Worm (Caenorhabditis elegans) whole organism, late embryonic: Measurements from ENCODE around the gene F15H10.5.

ENCODE experiments used
- K02D7.2 ChIP-seq: sonication (generic microtip); optimal IDR thresholded peaks from 2 replicates; lab custom pipeline; 2017; ENCODE audit warnings: mild to moderate bottlenecking, missing genetic modification characterization, missing compliant biosample characterization
- Y22D7AL.16 ChIP-seq: sonication (generic microtip); optimal IDR thresholded peaks from 2 replicates; lab custom pipeline; 2016; ENCODE audit warnings: missing genetic modification characterization, missing compliant biosample characterization
- ceh-2 ChIP-seq: sonication (generic microtip); optimal IDR thresholded peaks from 2 replicates; lab custom pipeline; 2016; ENCODE audit warnings: missing genotype, missing genetic modification characterization, missing compliant biosample characterization
- ceh-24 ChIP-seq: sonication (generic microtip); optimal IDR thresholded peaks from 2 replicates; lab custom pipeline; 2016; ENCODE audit warnings: mild to moderate bottlenecking, missing genetic modification characterization, missing compliant biosample characterization
- elt-2 ChIP-seq: sonication (generic microtip); optimal IDR thresholded peaks from 2 replicates; lab custom pipeline; 2016; ENCODE audit warnings: missing genetic modification reagents, missing genetic modification characterization, missing compliant biosample characterization
- hlh-8 ChIP-seq: sonication (generic microtip); optimal IDR thresholded peaks from 2 replicates; lab custom pipeline; 2016; ENCODE audit warnings: missing genotype, missing genetic modification characterization, missing compliant biosample characterization
- lin-11 ChIP-seq: fragments of 200-800 bp; sonication (Bioruptor generic); optimal IDR thresholded peaks from 2 replicates; lab custom pipeline; 2018; ENCODE audit warnings: mild to moderate bottlenecking, missing genetic modification characterization, missing compliant biosample characterization
- madf-2 ChIP-seq: sonication (generic microtip); optimal IDR thresholded peaks from 2 replicates; lab custom pipeline; 2017; ENCODE audit warnings: missing genetic modification characterization, missing compliant biosample characterization
- mec-3 ChIP-seq: sonication (generic microtip); optimal IDR thresholded peaks from 2 replicates; lab custom pipeline; 2016; ENCODE audit warnings: borderline replicate concordance, missing genetic modification characterization, missing compliant biosample characterization
- nfya-1 ChIP-seq: sonication (generic microtip); optimal IDR thresholded peaks from 2 replicates; lab custom pipeline; 2017; ENCODE audit warnings: missing genetic modification characterization, mild to moderate bottlenecking, missing compliant biosample characterization, antibody characterized with exemption, moderate library complexity
- pha-4 ChIP-seq: fragments of 150-350 bp; optimal IDR thresholded peaks from 2 replicates; lab custom pipeline; 2018; ENCODE audit warnings: missing biosample characterization, missing genetic modification reagents, missing genetic modification characterization
- syd-9 ChIP-seq: sonication (generic microtip); optimal IDR thresholded peaks from 2 replicates; lab custom pipeline; 2016; ENCODE audit warnings: mild to moderate bottlenecking, missing genetic modification characterization, moderate library complexity, missing compliant biosample characterization
- unc-86 ChIP-seq: sonication (generic microtip); optimal IDR thresholded peaks from 2 replicates; lab custom pipeline; 2016; ENCODE audit warnings: missing genetic modification characterization, missing compliant biosample characterization

- no peak for TF ChIP-seq K02D7.2 (tag; lab: Kevin White, UChicago)
- no peak for TF ChIP-seq nfya-1
- TF ChIP-seq Y22D7AL.16 (tag; lab: Kevin White, UChicago): no peak
- TF ChIP-seq unc-86 (tag; lab: Kevin White, UChicago): no peak
- TF ChIP-seq syd-9: no peak
- no peak for TF ChIP-seq ceh-24 (tag; lab: Kevin White, UChicago)
- no peak for TF ChIP-seq pha-4 (tag; lab: Kevin White, UChicago)
- TF ChIP-seq mec-3 (tag; lab: Kevin White, UChicago): no peak
- TF ChIP-seq lin-11 (tag; lab: Kevin White, UChicago): no peak
- TF ChIP-seq madf-2 (tag; lab: Kevin White, UChicago): no peak
- no peak for TF ChIP-seq elt-2
- TF ChIP-seq hlh-8 (tag; lab: Kevin White, UChicago): no peak
- TF ChIP-seq ceh-2 (tag; lab: Kevin White, UChicago): no peak
These were observed 17.8 kb upstream of the F15H10.5 start, which contains the start of gene set-22 for ce11 chrV:10436612-10437011.
